Fruit fly (Drosophila melanogaster): ENCODE measurements around the gene Edem1.
A peak's percentile ranks its signal among the peaks of the same experiment; 100 is the strongest.

Gene Edem1

dm6 chrX:1950311-1950710, 41.7 kb upstream of the Edem1 start (continued):
- TF ChIP-seq Max (GFP tag; optimal IDR thresholded peaks at IDR 0.05) (no peak), Med (GFP tag) (peak; percentile 27), yki (optimal IDR thresholded peaks at IDR 0.05) (no peak), mld (GFP tag; IDR thresholded peaks at IDR 0.05; ENCODE audit: partially characterized antibody) (no peak), exex (tag; optimal IDR thresholded peaks at IDR 0.05) (peak; percentile 14), jigr1 (GFP tag; IDR thresholded peaks at IDR 0.05) (no peak), CG6175 (GFP tag; IDR thresholded peaks at IDR 0.05) (0 out of 3 replicates have a peak, but pooled peaks have one; percentile 7), NFAT (GFP tag; IDR thresholded peaks at IDR 0.05) (no peak), Hr51 (GFP tag; optimal IDR thresholded peaks at IDR 0.05) (no peak), crol (GFP tag; IDR thresholded peaks at IDR 0.05) (peak; percentile 94), CG8765 (GFP tag; IDR thresholded peaks at IDR 0.05) (no peak), unc-4 (GFP tag; IDR thresholded peaks at IDR 0.05; ENCODE audit: partially characterized antibody) (no peak), pros (GFP tag; optimal IDR thresholded peaks at IDR 0.05) (no peak), Bgb (GFP tag; IDR thresholded peaks at IDR 0.05; ENCODE audit: partially characterized antibody) (0 out of 2 replicates have a peak, but pooled peaks have one; percentile 7), Dref (GFP tag; IDR thresholded peaks at IDR 0.05) (0 out of 2 replicates have a peak, but pooled peaks have one; percentile 24), Lpt (GFP tag; optimal IDR thresholded peaks at IDR 0.05) (no peak), CG14050 (GFP tag; IDR thresholded peaks at IDR 0.05) (no peak), CG6813 (GFP tag; optimal IDR thresholded peaks at IDR 0.05) (no peak), CG12391 (tag; optimal IDR thresholded peaks at IDR 0.05) (no peak), Opbp (GFP tag; IDR thresholded peaks at IDR 0.05; ENCODE audit: partially characterized antibody) (no peak), CG5245 (GFP tag; optimal IDR thresholded peaks at IDR 0.05) (no peak), CG4328 (GFP tag; optimal IDR thresholded peaks at IDR 0.05) (no peak), bsh (GFP tag; optimal IDR thresholded peaks at IDR 0.05) (no peak), Fer1 (GFP tag; optimal IDR thresholded peaks at IDR 0.05) (no peak)

dm6 chrX:1949598-1949997, 41.0 kb upstream of the Edem1 start:
- TF ChIP-seq Hr78 (GFP tag; optimal IDR thresholded peaks at IDR 0.05) (no peak), Dip3 (GFP tag; optimal IDR thresholded peaks at IDR 0.05) (no peak), tup (GFP tag; optimal IDR thresholded peaks at IDR 0.05) (no peak), tx (GFP tag; optimal IDR thresholded peaks at IDR 0.05) (no peak), D (optimal IDR thresholded peaks at IDR 0.05) (no peak), D (GFP tag; optimal IDR thresholded peaks at IDR 0.05) (no peak), CG7556 (GFP tag; optimal IDR thresholded peaks at IDR 0.05) (no peak), Med (GFP tag) (peak; percentile 47), CG32772 (GFP tag; IDR thresholded peaks at IDR 0.05) (0 out of 2 replicates have a peak, but pooled peaks have one; percentile 10), CG31365 (tag; optimal IDR thresholded peaks at IDR 0.05) (no peak), sr (GFP tag; IDR thresholded peaks at IDR 0.05) (peak; percentile 69), Ets65A (GFP tag) (peak; percentile 69), Adf1 (GFP tag; IDR thresholded peaks at IDR 0.05) (peak; percentile 11; the same call in 1 of the 2 replicates), zf30C (GFP tag; optimal IDR thresholded peaks at IDR 0.05) (no peak), eyg (GFP tag; optimal IDR thresholded peaks at IDR 0.05) (no peak)

- TF ChIP-seq CG10209 (GFP tag; optimal IDR thresholded peaks at IDR 0.05) (peak; percentile 52), CG8290 (GFP tag; optimal IDR thresholded peaks at IDR 0.05) (no peak), CG8290 (tag; optimal IDR thresholded peaks at IDR 0.05) (peak in 1 of 2 experiments; percentile 78), Med (GFP tag) (peak; percentile 85), CG3281 (GFP tag; optimal IDR thresholded peaks at IDR 0.05) (peak; percentile 84), CG9727 (GFP tag; optimal IDR thresholded peaks at IDR 0.05) (peak; percentile 52), D19B (GFP tag; optimal IDR thresholded peaks at IDR 0.05) (peak; percentile 66), scrt (GFP tag; optimal IDR thresholded peaks at IDR 0.05) (peak; percentile 55), CG13624 (GFP tag; optimal IDR thresholded peaks at IDR 0.05) (peak; percentile 32), z (GFP tag; IDR thresholded peaks at IDR 0.05) (no peak), CG14860 (GFP tag; IDR thresholded peaks at IDR 0.05; ENCODE audit: partially characterized antibody) (no peak), tio (GFP tag; optimal IDR thresholded peaks at IDR 0.05) (peak; percentile 13), crc (GFP tag; optimal IDR thresholded peaks at IDR 0.05) (no peak), CG3847 (GFP tag; IDR thresholded peaks at IDR 0.05) (peak; percentile 50)
Observed at dm6 chrX:1948508-1949065, 40.0 kb upstream of the Edem1 start.
